Worm (Caenorhabditis elegans) whole organism, L2 larva: ENCODE data around the gene fshr-1.

Source experiments
- Y55F3AM.14 ChIP-seq: fragments of 200-800 bp; sonication (Bioruptor generic); optimal IDR thresholded peaks from 2 replicates; lab custom pipeline; 2018; ENCODE audit warnings: mild to moderate bottlenecking, missing genetic modification characterization, missing compliant biosample characterization
- aly-2 ChIP-seq: fragments of 150-350 bp; optimal IDR thresholded peaks from 2 replicates; lab custom pipeline; 2014; ENCODE audit warnings: missing biosample characterization, missing genetic modification characterization

- TF ChIP-seq Y55F3AM.14 (GFP tag; lab: Kevin White, UChicago) (no peak), aly-2 (tag; lab: Kevin White, UChicago) (no peak)
Observed at ce11 chrV:9927381-9927780, 37.7 kb downstream of the fshr-1 start.
